Fruit fly (Drosophila melanogaster) Kc167 (cell line): ENCODE results near the gene CG43814.

Experiments
- Myc ChIP-seq: fragments of >200 bp; optimal IDR thresholded peaks from 2 replicates; lab custom pipeline; 2017; ENCODE audit warnings: missing external identifiers
- Sin3A ChIP-seq: fragments of >200 bp; optimal IDR thresholded peaks from 2 replicates; lab custom pipeline; 2018; ENCODE audit warnings: missing external identifiers
- h ChIP-seq: fragments of >200 bp; optimal IDR thresholded peaks from 3 replicates; lab custom pipeline; 2018; ENCODE audit warnings: missing external identifiers
- psq ChIP-seq: fragments of >200 bp; optimal IDR thresholded peaks from 2 replicates; lab custom pipeline; 2017; ENCODE audit warnings: missing external identifiers
- ttk ChIP-seq: sonication (Bioruptor generic); optimal IDR thresholded peaks from 2 replicates; lab custom pipeline; 2017; ENCODE audit warnings: missing external identifiers

- TF ChIP-seq h (lab: Kevin White, UChicago) (no peak), Myc (no peak), ttk (lab: Kevin White, UChicago) (no peak), psq (no peak), Sin3A (lab: Kevin White, UChicago) (no peak)
Observed at dm6 chr2L:18844917-18845509, 39.9 kb upstream of the CG43814 start, which contains the start of gene CG17321.
